Worm (Caenorhabditis elegans) whole organism, L1 larva: Measurements from ENCODE around the gene orc-2.
"Not testable (repeated sequence)": the region's sequence is repeated elsewhere in the genome, so short reads cannot be mapped to it uniquely, and the experiment has no call there.

Experiments
- C34B4.2 ChIP-seq: sonication (generic microtip); optimal IDR thresholded peaks from 2 replicates; lab custom pipeline; 2017; ENCODE audit warnings: mild to moderate bottlenecking, missing genetic modification characterization, missing compliant biosample characterization
- F16B12.6 ChIP-seq: fragments of 150-350 bp; optimal IDR thresholded peaks from 2 replicates; lab custom pipeline; 2014; ENCODE audit warnings: missing biosample characterization, missing genetic modification characterization
- aha-1 ChIP-seq: fragments of 150-350 bp; optimal IDR thresholded peaks from 2 replicates; lab custom pipeline; 2014; ENCODE audit warnings: missing biosample characterization, missing genetic modification characterization
- alr-1 ChIP-seq: fragments of 200-800 bp; sonication (Bioruptor generic); optimal IDR thresholded peaks from 2 replicates; lab custom pipeline; 2018; ENCODE audit warnings: borderline replicate concordance, mild to moderate bottlenecking, missing genetic modification characterization, missing compliant biosample characterization
- ceh-82 ChIP-seq, 3 experiments: fragments of 150-350 bp in 1 of 3; sonication (generic microtip) in 2 of 3; optimal IDR thresholded peaks; 2 replicates each; lab custom pipeline; 2014 to 2017; ENCODE audit warnings: missing biosample characterization in 3 of 3, missing genetic modification characterization in 3 of 3
- ceh-88 ChIP-seq: fragments of 200-800 bp; sonication (Bioruptor generic); IDR thresholded peaks from 2 replicates; pipeline ENCODE4 v1.3.6; 2022; ENCODE audit warnings: missing genetic modification characterization, missing compliant biosample characterization
- ces-1 ChIP-seq: fragments of 150-350 bp; optimal IDR thresholded peaks from 2 replicates; lab custom pipeline; 2014; ENCODE audit warnings: missing biosample characterization, missing genetic modification reagents, missing genetic modification characterization
- dsc-1 ChIP-seq: sonication (generic microtip); optimal IDR thresholded peaks from 2 replicates; lab custom pipeline; 2016; ENCODE audit warnings: mild to moderate bottlenecking, missing genetic modification characterization, missing compliant biosample characterization
- efl-1 ChIP-seq, 4 experiments: fragments of 150-350 bp; optimal IDR thresholded peaks in 3 of 4; peaks in 1 of 4; 1 replicate in 1 of 4; 2 replicates in 3 of 4; lab custom pipeline; 2014; ENCODE audit warnings: missing biosample characterization in 2 of 4, missing genetic modification characterization in 2 of 4, missing genetic modification reagents in 2 of 4
- egl-13 ChIP-seq: sonication (generic microtip); optimal IDR thresholded peaks from 2 replicates; lab custom pipeline; 2016; ENCODE audit warnings: missing genotype, missing genetic modification reagents, missing genetic modification characterization, missing compliant biosample characterization
- elt-2 ChIP-seq: sonication (generic microtip); optimal IDR thresholded peaks from 2 replicates; lab custom pipeline; 2016; ENCODE audit warnings: missing genetic modification characterization, mild to moderate bottlenecking, inconsistent platforms, missing compliant biosample characterization, missing genetic modification reagents
- elt-3 ChIP-seq, 6 experiments: fragments of 150-350 bp in 1 of 6; sonication (generic microtip); optimal IDR thresholded peaks; 2 replicates each; lab custom pipeline; 2017 to 2018; ENCODE audit warnings: missing biosample characterization in 6 of 6, missing genetic modification characterization in 6 of 6, inconsistent platforms in 1 of 6
- ets-5 ChIP-seq: fragments of 200-800 bp; sonication (Bioruptor generic); IDR thresholded peaks from 2 replicates; pipeline ENCODE4 v1.3.6; 2022; ENCODE audit warnings: missing genetic modification characterization, missing compliant biosample characterization
- fkh-10 ChIP-seq: sonication (generic microtip); optimal IDR thresholded peaks from 2 replicates; lab custom pipeline; 2017; ENCODE audit warnings: missing biosample characterization, missing genetic modification reagents, missing genetic modification characterization
- fkh-4 ChIP-seq: sonication (generic microtip); optimal IDR thresholded peaks from 2 replicates; lab custom pipeline; 2016; ENCODE audit warnings: missing compliant biosample characterization, missing genetic modification characterization, borderline replicate concordance
- fkh-8 ChIP-seq: sonication (generic microtip); optimal IDR thresholded peaks from 2 replicates; lab custom pipeline; 2016; ENCODE audit warnings: mild to moderate bottlenecking, missing genetic modification characterization, missing compliant biosample characterization
- grh-1 ChIP-seq: fragments of 200-800 bp; sonication (Bioruptor generic); IDR thresholded peaks from 2 replicates; pipeline ENCODE4 v1.3.6; 2022; ENCODE audit warnings: missing genetic modification reagents, missing genetic modification characterization, missing compliant biosample characterization
- hlh-4 ChIP-seq: sonication (generic microtip); optimal IDR thresholded peaks from 2 replicates; lab custom pipeline; 2016; ENCODE audit warnings: mild to moderate bottlenecking, missing genetic modification characterization, missing compliant biosample characterization
- lin-14 ChIP-seq: fragments of 200-800 bp; sonication (Bioruptor generic); optimal IDR thresholded peaks from 2 replicates; lab custom pipeline; 2018; ENCODE audit warnings: mild to moderate bottlenecking, missing genetic modification characterization, moderate library complexity, missing compliant biosample characterization
- lin-35 ChIP-seq, 2 experiments: fragments of 150-350 bp; optimal IDR thresholded peaks; 2 replicates each; lab custom pipeline; 2014; ENCODE audit warnings: missing biosample characterization in 2 of 2, missing genetic modification characterization in 2 of 2, missing genetic modification reagents in 2 of 2
- lir-3 ChIP-seq: sonication (generic microtip); optimal IDR thresholded peaks from 2 replicates; lab custom pipeline; 2016; ENCODE audit warnings: mild to moderate bottlenecking, missing genetic modification characterization, moderate library complexity, missing compliant biosample characterization; ENCODE audit not compliant: poor library complexity
- lsy-2 ChIP-seq, 2 experiments: fragments of 150-350 bp; optimal IDR thresholded peaks; 2 replicates each; lab custom pipeline; 2014; ENCODE audit warnings: missing biosample characterization in 2 of 2, missing genetic modification characterization in 2 of 2
- nhr-20 ChIP-seq: sonication (generic microtip); optimal IDR thresholded peaks from 2 replicates; lab custom pipeline; 2016; ENCODE audit warnings: mild to moderate bottlenecking, missing genetic modification characterization, missing compliant biosample characterization
- nhr-28 ChIP-seq: fragments of 150-350 bp; optimal IDR thresholded peaks from 2 replicates; lab custom pipeline; 2014; ENCODE audit warnings: missing biosample characterization, missing genetic modification characterization
- nhr-47 ChIP-seq: sonication (generic microtip); optimal IDR thresholded peaks from 2 replicates; lab custom pipeline; 2016; ENCODE audit warnings: mild to moderate bottlenecking, missing genetic modification characterization, moderate library complexity, missing compliant biosample characterization
- nhr-76 ChIP-seq: sonication (generic microtip); optimal IDR thresholded peaks from 2 replicates; lab custom pipeline; 2017; ENCODE audit warnings: missing biosample characterization, missing genetic modification characterization
- pax-3 ChIP-seq: fragments of 200-800 bp; sonication (Bioruptor generic); optimal IDR thresholded peaks from 2 replicates; lab custom pipeline; 2018; ENCODE audit warnings: mild to moderate bottlenecking, missing genetic modification characterization, moderate library complexity, missing compliant biosample characterization
- snpc-4 ChIP-seq: fragments of 150-350 bp; optimal IDR thresholded peaks from 2 replicates; lab custom pipeline; 2014; ENCODE audit warnings: missing biosample characterization, missing genetic modification characterization
- snu-23 ChIP-seq: sonication (generic microtip); optimal IDR thresholded peaks from 2 replicates; lab custom pipeline; 2016; ENCODE audit warnings: missing genetic modification characterization, missing compliant biosample characterization
- swsn-7 ChIP-seq: sonication (generic microtip); optimal IDR thresholded peaks from 2 replicates; lab custom pipeline; 2016; ENCODE audit warnings: missing genetic modification characterization, missing compliant biosample characterization
- tlp-1 ChIP-seq: fragments of 150-350 bp; optimal IDR thresholded peaks from 2 replicates; lab custom pipeline; 2014; ENCODE audit warnings: missing biosample characterization, missing genetic modification characterization
- zag-1 ChIP-seq: fragments of 150-350 bp; optimal IDR thresholded peaks from 2 replicates; lab custom pipeline; 2014; ENCODE audit warnings: missing biosample characterization, missing genetic modification characterization
- zip-4 ChIP-seq: fragments of 200-800 bp; sonication (Bioruptor generic); optimal IDR thresholded peaks from 2 replicates; lab custom pipeline; 2018; ENCODE audit warnings: mild to moderate bottlenecking, missing genetic modification characterization, moderate library complexity, missing compliant biosample characterization

Gene orc-2

ce11 chrII:10894996-10895395, 21.3 kb downstream of the orc-2 start, which contains the start of gene sra-10:
Gene sra-10, minus strand, starts transcription at chrII:10895096.
- TF ChIP-seq zip-4 (GFP tag; lab: Kevin White, UChicago) = no peak
- TF ChIP-seq snu-23 (GFP tag; lab: Kevin White, UChicago) = no peak
- TF ChIP-seq alr-1 (tag; lab: Kevin White, UChicago) = no peak
- no peak for TF ChIP-seq F16B12.6 (tag; lab: Kevin White, UChicago)
- TF ChIP-seq lsy-2 (tag; optimal IDR thresholded peaks at IDR 0.05; lab: Kevin White, UChicago) = no peak
- no peak for TF ChIP-seq grh-1 (GFP tag; lab: Robert Waterston, UW)
- no peak for TF ChIP-seq nhr-76
- TF ChIP-seq lin-35 (GFP tag; optimal IDR thresholded peaks at IDR 0.05; lab: Kevin White, UChicago) = no peak
- TF ChIP-seq nhr-47 = no peak
- TF ChIP-seq ceh-88 (GFP tag; lab: Robert Waterston, UW) = no peak
- no peak for TF ChIP-seq snpc-4 (tag; lab: Kevin White, UChicago)
- no peak for TF ChIP-seq lir-3 (tag; lab: Kevin White, UChicago)

ce11 chrII:10895959-10896358, 22.2 kb downstream of the orc-2 start:
- TF ChIP-seq lir-3 (tag; lab: Kevin White, UChicago) = no peak
- TF ChIP-seq, all 84 proteins: peak for 0

- no peak for TF ChIP-seq efl-1 (optimal IDR thresholded peaks at IDR 0.05; lab: Kevin White, UChicago)
- TF ChIP-seq efl-1 (GFP tag; optimal IDR thresholded peaks at IDR 0.05 in 1 of 2; lab: Kevin White, UChicago) = no peak
- TF ChIP-seq zag-1 (tag; lab: Kevin White, UChicago) = no peak
- no peak for TF ChIP-seq F16B12.6 (tag; lab: Kevin White, UChicago)
- TF ChIP-seq nhr-28 (tag; lab: Kevin White, UChicago) = no peak
- TF ChIP-seq dsc-1 (tag; lab: Kevin White, UChicago) = peak; percentile 93
- TF ChIP-seq ceh-82 (tag; optimal IDR thresholded peaks at IDR 0.05; lab: Kevin White, UChicago) = no peak
- TF ChIP-seq ces-1 (GFP tag; lab: Kevin White, UChicago) = no peak
- TF ChIP-seq egl-13 (tag; lab: Kevin White, UChicago) = no peak
- no peak for TF ChIP-seq ets-5 (GFP tag; lab: Robert Waterston, UW)
- TF ChIP-seq swsn-7 (tag; lab: Kevin White, UChicago) = no peak
- TF ChIP-seq hlh-4 (tag; lab: Kevin White, UChicago) = no peak
- no peak for TF ChIP-seq lin-14 (GFP tag; lab: Kevin White, UChicago)
- TF ChIP-seq fkh-4 (tag; lab: Kevin White, UChicago) = peak; percentile 63
- TF ChIP-seq pax-3 (tag; lab: Kevin White, UChicago) = no peak
- TF ChIP-seq tlp-1 = no peak
- no peak for TF ChIP-seq fkh-10
Observed at ce11 chrII:10898998-10899397, 25.3 kb downstream of the orc-2 start.

ce11 chrII:10902104-10902503, 28.4 kb downstream of the orc-2 start, which contains the start of gene gly-1:
Gene gly-1, minus strand, starts transcription at chrII:10902204.
- TF ChIP-seq elt-3 (tag; optimal IDR thresholded peaks at IDR 0.05; lab: Kevin White, UChicago) (no peak), lsy-2 (tag; optimal IDR thresholded peaks at IDR 0.05; lab: Kevin White, UChicago) (no peak), elt-2 (tag; lab: Kevin White, UChicago) (no peak), pax-3 (tag; lab: Kevin White, UChicago) (no peak), tlp-1 (no peak), C34B4.2 (no peak), nhr-20 (no peak)
- TF ChIP-seq, all 84 proteins: peak for 0

ce11 chrII:10904379-10904778, 30.6 kb downstream of the orc-2 start, which contains the start of gene sra-12:
Gene sra-12, minus strand, starts transcription at chrII:10904479.
- TF ChIP-seq fkh-8; aha-1 (tag; lab: Kevin White, UChicago); swsn-7 (tag; lab: Kevin White, UChicago): not testable (repeated sequence)
